Fruit fly (Drosophila melanogaster): ENCODE data around the gene Ufl1.

DNA sequence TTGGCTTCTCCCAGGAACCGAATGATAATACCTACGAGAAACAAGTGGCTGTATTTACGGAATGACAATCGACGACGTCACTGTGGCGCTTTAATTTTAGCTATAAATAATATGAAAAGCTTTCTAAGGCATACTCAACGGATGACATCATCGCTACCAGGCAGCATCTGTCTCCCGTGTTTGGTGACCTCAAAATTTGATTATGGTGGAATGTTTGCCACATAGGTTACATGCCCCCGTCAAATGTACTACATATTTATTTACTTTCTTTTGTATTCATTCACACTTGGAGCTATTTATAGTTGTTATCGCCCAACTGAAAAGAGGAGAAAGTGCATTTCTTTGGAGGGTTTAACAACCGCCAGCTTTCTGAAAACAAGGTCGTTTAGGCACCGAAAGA is 8.0 kb downstream of the Ufl1 start:
- TF ChIP-seq lz (GFP tag; optimal IDR thresholded peaks at IDR 0.05) (no peak), Smox (GFP tag; optimal IDR thresholded peaks at IDR 0.05) (no peak), Hr39 (GFP tag; optimal IDR thresholded peaks at IDR 0.05) (no peak), acj6 (GFP tag; optimal IDR thresholded peaks at IDR 0.05) (no peak), CG1621 (tag; optimal IDR thresholded peaks at IDR 0.05) (no peak), CG6854 (GFP tag; optimal IDR thresholded peaks at IDR 0.05) (no peak), Eip93F (GFP tag; optimal IDR thresholded peaks at IDR 0.05) (no peak), esn (GFP tag; optimal IDR thresholded peaks at IDR 0.05) (no peak)

Data from whole organism, prepupa.